Worm (Caenorhabditis elegans): Measurements from ENCODE around the gene srg-21.

The srg-21 gene

DNA sequence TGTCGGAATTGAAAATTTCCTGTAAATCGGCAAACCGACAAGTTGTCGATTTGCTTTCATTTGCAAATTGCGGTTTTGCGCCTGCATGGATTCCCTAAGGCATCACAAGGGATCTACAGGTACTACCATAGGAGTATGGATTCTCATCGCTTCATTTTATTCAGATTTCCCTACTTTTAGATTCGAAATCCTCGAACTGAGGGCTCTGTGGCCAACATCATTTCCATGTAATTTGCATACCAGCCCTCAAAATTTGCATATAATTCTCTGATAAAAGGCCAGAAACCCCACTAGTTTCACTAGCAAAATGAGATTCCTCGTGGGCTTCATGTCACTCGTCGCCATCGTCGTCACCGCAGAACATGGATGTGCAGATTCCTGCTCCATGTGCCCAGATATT is 21.1 kb upstream of the srg-21 start, which contains the start of gene Y25C1A.2:
Gene Y25C1A.2, plus strand, starts transcription at position 301 of the 400 bp plus-strand sequence.
- TF ChIP-seq lim-6 (tag; optimal IDR thresholded peaks at IDR 0.05): no peak
- TF ChIP-seq nfya-1 (tag; optimal IDR thresholded peaks at IDR 0.05): no peak

DNA sequence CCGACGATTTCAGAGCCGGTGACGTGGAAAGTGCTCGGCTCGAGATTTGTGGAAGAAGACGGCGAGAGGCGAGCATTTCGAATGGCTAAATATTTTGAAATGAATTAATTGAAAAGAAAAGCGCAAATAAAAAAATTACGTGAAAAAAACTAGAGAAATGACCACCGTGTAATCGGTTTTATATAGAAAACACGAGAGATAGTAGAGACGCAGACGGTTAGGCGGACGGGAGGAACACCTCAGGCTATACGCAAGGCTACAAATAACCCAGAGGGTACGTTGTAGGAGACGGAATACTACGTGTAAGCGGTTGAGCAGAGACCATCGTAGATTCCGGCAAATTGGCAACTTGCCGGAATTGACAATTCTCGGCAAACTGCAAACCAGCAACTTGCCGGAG is 20.0 kb upstream of the srg-21 start, which contains the start of gene Y25C1A.13:
Gene Y25C1A.13, minus strand, starts transcription at position 101 of the 400 bp plus-strand sequence.
- TF ChIP-seq ama-1 (optimal IDR thresholded peaks at IDR 0.05): no peak
- no peak for TF ChIP-seq lin-11 (tag; optimal IDR thresholded peaks at IDR 0.05)
- TF ChIP-seq ahr-1 (tag; optimal IDR thresholded peaks at IDR 0.05): no peak
- TF ChIP-seq ceh-18 (tag; optimal IDR thresholded peaks at IDR 0.05): no peak
- no peak for TF ChIP-seq Y22D7AL.16 (tag; optimal IDR thresholded peaks at IDR 0.05)

DNA sequence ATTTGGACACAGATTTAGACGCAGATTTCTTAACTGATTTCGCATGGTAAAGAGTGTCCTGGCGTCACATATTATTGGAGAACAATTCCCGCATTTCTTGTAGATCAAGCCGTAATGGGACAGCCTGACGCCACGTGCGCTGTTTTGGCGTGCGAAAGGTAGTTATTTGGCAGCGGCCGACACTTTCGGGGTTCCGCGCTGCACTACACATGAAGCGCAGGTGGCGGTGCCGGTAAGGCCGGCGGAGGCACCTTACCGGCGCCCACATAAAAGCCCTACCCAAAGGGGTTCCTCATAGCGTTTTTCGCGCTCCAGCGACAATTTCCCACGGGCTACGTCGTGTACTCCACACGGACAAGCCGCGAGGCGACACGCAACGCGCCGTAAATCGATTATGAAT is 18.9 kb upstream of the srg-21 start:
- TF ChIP-seq ceh-14 (tag; optimal IDR thresholded peaks at IDR 0.05) (no peak), ceh-30 (tag; optimal IDR thresholded peaks at IDR 0.05) (no peak), ama-1 (optimal IDR thresholded peaks at IDR 0.05) (no peak), hlh-15 (tag; optimal IDR thresholded peaks at IDR 0.05) (no peak), ceh-22 (tag; optimal IDR thresholded peaks at IDR 0.05) (no peak), nhr-232 (tag; optimal IDR thresholded peaks at IDR 0.05) (no peak), tbx-2 (tag; optimal IDR thresholded peaks at IDR 0.05) (no peak), ztf-16 (tag; optimal IDR thresholded peaks at IDR 0.05) (no peak), dve-1 (tag; optimal IDR thresholded peaks at IDR 0.05) (no peak), ref-2 (tag; optimal IDR thresholded peaks at IDR 0.05) (no peak), elt-4 (tag; optimal IDR thresholded peaks at IDR 0.05) (no peak)

DNA sequence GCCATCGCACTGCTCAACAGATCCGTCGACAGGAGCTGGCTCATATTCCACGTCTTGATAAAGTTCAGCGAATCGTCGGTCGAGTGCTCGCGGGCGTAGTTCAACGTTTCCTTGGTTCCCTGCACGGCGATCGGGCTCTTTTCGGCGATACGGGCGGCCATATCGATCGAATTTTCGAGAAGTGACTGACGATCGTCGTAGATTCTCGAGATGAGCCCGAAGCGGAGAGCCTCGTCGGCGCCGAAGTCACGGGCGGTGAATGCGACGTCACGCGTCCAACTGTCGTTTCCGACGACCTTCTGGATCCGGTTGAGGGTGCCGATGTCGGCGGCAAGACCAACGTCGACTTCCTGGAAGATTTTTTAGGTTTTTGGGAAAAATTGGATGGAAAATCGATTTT is 18.4 kb upstream of the srg-21 start:
- no peak for TF ChIP-seq ceh-14 (tag; optimal IDR thresholded peaks at IDR 0.05)
- TF ChIP-seq ztf-16 (tag; optimal IDR thresholded peaks at IDR 0.05): no peak
- TF ChIP-seq K09A11.1 (tag; optimal IDR thresholded peaks at IDR 0.05; ENCODE audit: insufficient read depth): no peak
- no peak for TF ChIP-seq C38D4.7 (GFP tag; optimal IDR thresholded peaks at IDR 0.05)
- TF ChIP-seq ref-2 (tag; optimal IDR thresholded peaks at IDR 0.05): no peak
- no peak for TF ChIP-seq elt-2 (tag; optimal IDR thresholded peaks at IDR 0.05)
- TF ChIP-seq lim-6 (tag; optimal IDR thresholded peaks at IDR 0.05): no peak
- TF ChIP-seq elt-4 (tag; optimal IDR thresholded peaks at IDR 0.05): no peak
- no peak for TF ChIP-seq rnt-1 (tag; optimal IDR thresholded peaks at IDR 0.05)

DNA sequence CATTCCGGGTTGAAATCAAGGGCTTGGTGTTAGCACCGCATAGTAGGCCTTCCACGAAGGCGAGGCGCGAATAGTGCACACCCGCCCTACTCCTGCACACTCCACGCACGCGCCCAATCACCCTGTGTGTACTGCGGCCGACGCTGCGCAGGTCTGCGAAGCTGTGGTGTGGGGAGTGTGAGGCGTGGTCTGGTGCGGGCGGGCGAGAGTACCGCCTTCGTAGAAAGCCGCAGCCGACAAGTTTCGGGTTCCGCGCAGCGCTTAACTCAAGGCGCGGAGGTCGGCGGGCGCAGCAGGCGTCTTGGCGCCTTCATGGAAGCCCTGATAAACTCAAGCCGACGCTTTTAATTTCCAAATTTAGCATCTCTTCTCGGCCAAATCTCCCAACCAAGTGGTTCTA is 16.9 kb upstream of the srg-21 start:
- TF ChIP-seq ttx-3 (tag; optimal IDR thresholded peaks at IDR 0.05): no peak
- TF ChIP-seq hlh-6 (tag; optimal IDR thresholded peaks at IDR 0.05): peak; percentile 34

DNA sequence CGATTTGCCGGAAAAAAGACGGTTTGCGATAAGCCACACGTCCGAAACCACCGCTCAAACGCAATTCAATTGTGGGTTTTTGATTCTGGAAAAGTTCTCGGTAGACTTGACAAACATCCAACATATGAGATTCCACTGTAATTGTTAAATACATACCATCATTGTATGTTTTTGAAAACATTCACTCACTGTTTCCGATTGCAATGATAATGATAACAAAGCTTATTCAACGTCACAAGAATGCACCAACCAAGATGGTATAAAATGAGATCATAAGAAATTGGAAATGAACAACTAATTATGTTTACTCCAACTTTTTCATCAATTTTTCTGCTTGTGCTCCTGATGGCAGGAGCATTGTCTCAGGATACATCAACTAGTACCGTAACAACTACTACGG is 14.6 kb upstream of the srg-21 start, which contains the start of gene clec-122:
Gene clec-122, plus strand, starts transcription at position 301 of the 400 bp plus-strand sequence.
- TF ChIP-seq zip-5 (tag; optimal IDR thresholded peaks at IDR 0.05): no peak

DNA sequence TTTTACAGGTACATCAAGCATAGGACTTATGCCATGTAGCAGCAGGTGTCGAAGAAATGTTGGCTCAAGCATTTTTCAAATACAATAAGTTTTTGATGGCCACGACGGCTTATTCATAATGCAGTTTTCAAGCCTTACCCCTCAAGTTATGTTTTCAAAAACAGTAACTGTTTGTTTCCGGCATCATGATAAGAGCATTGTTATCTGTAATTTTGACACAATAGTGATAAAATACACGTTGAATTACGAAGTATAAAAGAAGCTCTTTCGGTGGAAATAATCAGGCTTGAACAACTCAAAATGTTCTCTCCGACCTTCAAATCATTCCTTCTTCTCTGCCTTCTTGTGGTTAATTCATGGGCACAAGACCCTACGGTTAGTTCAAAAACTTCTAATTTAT is 10.8 kb upstream of the srg-21 start, which contains the start of gene clec-121:
Gene clec-121, plus strand, starts transcription at position 301 of the 400 bp plus-strand sequence.
- TF ChIP-seq K02D7.2 (tag; optimal IDR thresholded peaks at IDR 0.05) (no peak), hlh-6 (tag; optimal IDR thresholded peaks at IDR 0.05) (no peak), ceh-31 (tag; optimal IDR thresholded peaks at IDR 0.05) (no peak), pros-1 (tag; optimal IDR thresholded peaks at IDR 0.05) (no peak), ceh-24 (tag; optimal IDR thresholded peaks at IDR 0.05) (no peak), ztf-16 (tag; optimal IDR thresholded peaks at IDR 0.05) (no peak), fkh-10 (GFP tag; optimal IDR thresholded peaks at IDR 0.05) (no peak), ama-1 (optimal IDR thresholded peaks at IDR 0.05) (no peak), hlh-15 (tag; optimal IDR thresholded peaks at IDR 0.05) (no peak), ceh-6 (GFP tag; optimal IDR thresholded peaks at IDR 0.05) (no peak), ceh-14 (tag; optimal IDR thresholded peaks at IDR 0.05) (no peak), fax-1 (tag; optimal IDR thresholded peaks at IDR 0.05) (no peak), C08G9.2 (tag; optimal IDR thresholded peaks at IDR 0.05) (no peak), nhr-11 (tag; optimal IDR thresholded peaks at IDR 0.05) (no peak), F13H6.1 (tag; optimal IDR thresholded peaks at IDR 0.05) (no peak)
